Worm (Caenorhabditis elegans) whole organism, L4 larva: ENCODE results near the gene F46F5.14.

ENCODE experiments used
- F10B5.3 ChIP-seq: sonication (generic microtip); optimal IDR thresholded peaks from 2 replicates; lab custom pipeline; 2016; ENCODE audit warnings: mild to moderate bottlenecking, missing genetic modification characterization, missing compliant biosample characterization
- F37D6.2 ChIP-seq: sonication (generic microtip); optimal IDR thresholded peaks from 2 replicates; lab custom pipeline; 2016; ENCODE audit warnings: mild to moderate bottlenecking, missing genetic modification characterization, missing compliant biosample characterization
- F44E2.7 ChIP-seq: fragments of 200-800 bp; sonication (Bioruptor generic); IDR thresholded peaks from 2 replicates; pipeline ENCODE4 v2.1.2; 2022; ENCODE audit warnings: missing genetic modification characterization, missing compliant biosample characterization
- F49E8.2 ChIP-seq: sonication (generic microtip); optimal IDR thresholded peaks from 2 replicates; lab custom pipeline; 2016; ENCODE audit warnings: missing compliant biosample characterization, mild to moderate bottlenecking, missing genetic modification characterization, borderline replicate concordance
- R02D3.7 ChIP-seq: fragments of 150-350 bp; sonication (generic microtip); optimal IDR thresholded peaks from 3 replicates; lab custom pipeline; 2014; ENCODE audit warnings: missing biosample characterization, missing genetic modification characterization
- Y48G9A.11 ChIP-seq: fragments of 200-800 bp; sonication (Bioruptor generic); IDR thresholded peaks from 2 replicates; pipeline ENCODE4 v1.3.6; 2022; ENCODE audit warnings: missing genetic modification reagents, missing genetic modification characterization, missing compliant biosample characterization
- Y5F2A.4 ChIP-seq: fragments of 200-800 bp; sonication (Bioruptor generic); optimal IDR thresholded peaks from 2 replicates; lab custom pipeline; 2018; ENCODE audit warnings: mild to moderate bottlenecking, missing genetic modification characterization, missing compliant biosample characterization
- ZK337.2 ChIP-seq: fragments of 200-800 bp; sonication (Bioruptor generic); IDR thresholded peaks from 2 replicates; pipeline ENCODE4 v1.3.6; 2022; ENCODE audit warnings: missing genetic modification reagents, missing genetic modification characterization, missing compliant biosample characterization
- aly-2 ChIP-seq: sonication (generic microtip); optimal IDR thresholded peaks from 2 replicates; lab custom pipeline; 2018; ENCODE audit warnings: missing biosample characterization, missing genetic modification characterization
- ama-1 ChIP-seq: fragments of 150-350 bp; optimal IDR thresholded peaks from 2 replicates; lab custom pipeline; 2014; ENCODE audit warnings: inconsistent platforms, mixed read lengths
- arid-1 ChIP-seq: fragments of 200-800 bp; sonication (Bioruptor generic); conservative IDR thresholded peaks from 2 replicates; pipeline ENCODE4 v1.3.6; 2022; ENCODE audit warnings: missing genetic modification reagents, missing genetic modification characterization, missing compliant biosample characterization
- ceh-32 ChIP-seq: sonication (generic microtip); optimal IDR thresholded peaks from 2 replicates; lab custom pipeline; 2016; ENCODE audit warnings: mild to moderate bottlenecking, missing genetic modification characterization, missing compliant biosample characterization; ENCODE audit not compliant: poor library complexity
- ceh-62 ChIP-seq: sonication (generic microtip); optimal IDR thresholded peaks from 2 replicates; lab custom pipeline; 2017; ENCODE audit warnings: missing biosample characterization, missing genetic modification characterization
- ctbp-1 ChIP-seq: fragments of 200-800 bp; sonication (Bioruptor generic); IDR thresholded peaks from 2 replicates; pipeline ENCODE4 v1.3.6; 2022; ENCODE audit warnings: missing genetic modification reagents, missing genetic modification characterization, missing compliant biosample characterization
- daf-12 ChIP-seq: fragments of 150-350 bp; optimal IDR thresholded peaks from 2 replicates; lab custom pipeline; 2014; ENCODE audit warnings: missing biosample characterization, missing genetic modification reagents, missing genetic modification characterization
- daf-16 ChIP-seq, 3 experiments: sonication (generic microtip); optimal IDR thresholded peaks; 2 replicates each; lab custom pipeline; 2016 to 2017; ENCODE audit warnings: missing genetic modification characterization in 3 of 3, missing genetic modification reagents in 3 of 3, mild to moderate bottlenecking in 2 of 3, missing compliant biosample characterization in 2 of 3, missing biosample characterization in 1 of 3, moderate library complexity in 1 of 3
- dmd-6 ChIP-seq: fragments of 200-800 bp; sonication (Bioruptor generic); IDR thresholded peaks from 2 replicates; pipeline ENCODE4 v1.3.6; 2022; ENCODE audit warnings: missing genetic modification reagents, missing genetic modification characterization, missing compliant biosample characterization
- duxl-1 ChIP-seq: sonication (generic microtip); optimal IDR thresholded peaks from 2 replicates; lab custom pipeline; 2016; ENCODE audit warnings: mild to moderate bottlenecking, missing genetic modification characterization, moderate library complexity, missing compliant biosample characterization; ENCODE audit not compliant: poor library complexity
- dve-1 ChIP-seq: sonication (generic microtip); optimal IDR thresholded peaks from 2 replicates; lab custom pipeline; 2017; ENCODE audit warnings: antibody characterized with exemption, mild to moderate bottlenecking, missing genetic modification characterization, missing compliant biosample characterization; ENCODE audit not compliant: insufficient read depth
- fkh-10 ChIP-seq: fragments of 150-350 bp; optimal IDR thresholded peaks from 2 replicates; lab custom pipeline; 2014; ENCODE audit warnings: missing biosample characterization, missing genetic modification reagents, missing genetic modification characterization
- fos-1 ChIP-seq: fragments of 150-350 bp; optimal IDR thresholded peaks from 2 replicates; lab custom pipeline; 2014; ENCODE audit warnings: missing biosample characterization, missing genetic modification characterization
- hif-1 ChIP-seq, 2 experiments: sonication (generic microtip); optimal IDR thresholded peaks; 2 replicates each; lab custom pipeline; 2016 to 2017; ENCODE audit warnings: missing compliant biosample characterization in 2 of 2, missing genetic modification characterization in 2 of 2, missing genetic modification reagents in 2 of 2, missing genotype in 2 of 2, mild to moderate bottlenecking in 1 of 2
- hlh-11 ChIP-seq: fragments of 200-800 bp; sonication (Bioruptor generic); optimal IDR thresholded peaks from 2 replicates; lab custom pipeline; 2018; ENCODE audit warnings: mild to moderate bottlenecking, missing genetic modification characterization, missing compliant biosample characterization
- hlh-30 ChIP-seq: sonication (generic microtip); optimal IDR thresholded peaks from 2 replicates; lab custom pipeline; 2017; ENCODE audit warnings: antibody characterized with exemption, mild to moderate bottlenecking, missing genetic modification characterization, missing compliant biosample characterization; ENCODE audit not compliant: insufficient read depth
- lin-13 ChIP-seq: fragments of 150-350 bp; optimal IDR thresholded peaks from 2 replicates; lab custom pipeline; 2014; ENCODE audit warnings: missing biosample characterization, missing genetic modification reagents, missing genetic modification characterization
- lin-38 ChIP-seq: fragments of 200-800 bp; sonication (Bioruptor generic); IDR thresholded peaks from 2 replicates; pipeline ENCODE4 v1.3.6; 2022; ENCODE audit warnings: missing genetic modification reagents, missing genetic modification characterization, missing compliant biosample characterization
- lin-39 ChIP-seq: fragments of 150-350 bp; optimal IDR thresholded peaks from 2 replicates; lab custom pipeline; 2014; ENCODE audit warnings: missing biosample characterization, missing genetic modification reagents, missing genetic modification characterization
- lir-3 ChIP-seq: sonication (generic microtip); optimal IDR thresholded peaks from 2 replicates; lab custom pipeline; 2016; ENCODE audit warnings: mild to moderate bottlenecking, missing genetic modification characterization, missing compliant biosample characterization
- lsy-2 ChIP-seq, 2 experiments: fragments of 150-350 bp in 1 of 2; sonication (generic microtip) in 1 of 2; optimal IDR thresholded peaks; 2 replicates each; lab custom pipeline; 2014 to 2017; ENCODE audit warnings: missing biosample characterization in 2 of 2, missing genetic modification characterization in 2 of 2
- madf-5 ChIP-seq, 2 experiments: fragments of 200-800 bp; sonication (Bioruptor generic); IDR thresholded peaks; 2 replicates each; pipeline ENCODE4 v1.3.6; 2022; ENCODE audit warnings: missing compliant biosample characterization in 2 of 2, missing genetic modification characterization in 2 of 2
- mdt-29 ChIP-seq: fragments of 200-800 bp; sonication (Bioruptor generic); IDR thresholded peaks from 2 replicates; pipeline ENCODE4 v1.3.6; 2022; ENCODE audit warnings: missing genetic modification reagents, missing genetic modification characterization, missing compliant biosample characterization
- mep-1 ChIP-seq: fragments of 150-350 bp; sonication (generic microtip); optimal IDR thresholded peaks from 3 replicates; lab custom pipeline; 2014; ENCODE audit warnings: missing biosample characterization, missing genetic modification characterization
- mes-2 ChIP-seq: sonication (generic microtip); optimal IDR thresholded peaks from 2 replicates; lab custom pipeline; 2016; ENCODE audit warnings: missing genotype, mild to moderate bottlenecking, missing genetic modification characterization, missing compliant biosample characterization; ENCODE audit not compliant: poor library complexity, severe bottlenecking
- mxl-2 ChIP-seq: fragments of 200-800 bp; sonication (Bioruptor generic); conservative IDR thresholded peaks from 2 replicates; pipeline ENCODE4 v1.3.6; 2022; ENCODE audit warnings: missing genetic modification reagents, missing genetic modification characterization, missing compliant biosample characterization
- nhr-10 ChIP-seq: fragments of 150-350 bp; optimal IDR thresholded peaks from 2 replicates; lab custom pipeline; 2014; ENCODE audit warnings: missing biosample characterization, missing genetic modification characterization
- nhr-11 ChIP-seq: fragments of 150-350 bp; optimal IDR thresholded peaks from 2 replicates; lab custom pipeline; 2014; ENCODE audit warnings: missing biosample characterization, missing genetic modification characterization
- nhr-25 ChIP-seq: sonication (generic microtip); optimal IDR thresholded peaks from 2 replicates; lab custom pipeline; 2017; ENCODE audit warnings: missing genetic modification characterization, mild to moderate bottlenecking, missing compliant biosample characterization, antibody characterized with exemption, moderate library complexity, borderline replicate concordance; ENCODE audit not compliant: insufficient read depth
- nhr-6 ChIP-seq: fragments of 150-350 bp; optimal IDR thresholded peaks from 2 replicates; lab custom pipeline; 2014; ENCODE audit warnings: missing biosample characterization, missing genetic modification characterization
- nhr-76 ChIP-seq: fragments of 150-350 bp; optimal IDR thresholded peaks from 2 replicates; lab custom pipeline; 2014; ENCODE audit warnings: missing biosample characterization, missing genetic modification characterization
- php-3 ChIP-seq: fragments of 200-800 bp; sonication (Bioruptor generic); IDR thresholded peaks from 2 replicates; pipeline ENCODE4 v1.3.6; 2022; ENCODE audit warnings: missing genetic modification reagents, missing genetic modification characterization, missing compliant biosample characterization
- pqm-1 ChIP-seq: sonication (generic microtip); optimal IDR thresholded peaks from 2 replicates; lab custom pipeline; 2017; ENCODE audit warnings: missing biosample characterization, missing genetic modification characterization
- saeg-2 ChIP-seq: fragments of 200-800 bp; sonication (Bioruptor generic); IDR thresholded peaks from 2 replicates; pipeline ENCODE4 v1.3.6; 2022; ENCODE audit warnings: missing genetic modification reagents, missing genetic modification characterization, missing compliant biosample characterization
- set-16 ChIP-seq: fragments of 200-800 bp; sonication (Bioruptor generic); IDR thresholded peaks from 2 replicates; pipeline ENCODE4 v1.3.6; 2022; ENCODE audit warnings: missing genetic modification reagents, missing genetic modification characterization, missing compliant biosample characterization
- snpc-1.2 ChIP-seq: fragments of 200-800 bp; sonication (Bioruptor generic); IDR thresholded peaks from 2 replicates; pipeline ENCODE4 v1.3.6; 2022; ENCODE audit warnings: missing genetic modification reagents, missing genetic modification characterization, missing compliant biosample characterization
- spr-1 ChIP-seq: sonication (generic microtip); optimal IDR thresholded peaks from 2 replicates; lab custom pipeline; 2016; ENCODE audit warnings: mild to moderate bottlenecking, missing genetic modification characterization, missing compliant biosample characterization
- vab-7 ChIP-seq: fragments of 200-800 bp; sonication (Bioruptor generic); IDR thresholded peaks from 2 replicates; pipeline ENCODE4 v1.3.6; 2022; ENCODE audit warnings: missing genetic modification reagents, missing genetic modification characterization, missing compliant biosample characterization
- zag-1 ChIP-seq: fragments of 150-350 bp; optimal IDR thresholded peaks from 2 replicates; lab custom pipeline; 2014; ENCODE audit warnings: missing biosample characterization, missing genetic modification characterization
- ztf-11 ChIP-seq: fragments of 150-350 bp; optimal IDR thresholded peaks from 2 replicates; lab custom pipeline; 2014; ENCODE audit warnings: missing biosample characterization, missing genetic modification characterization

F46F5.14 gene

ce11 chrII:760276-760675 lies 39.5 kb upstream of the F46F5.14 start:
- TF ChIP-seq ceh-62 (tag; lab: Kevin White, UChicago) (no peak), pqm-1 (tag; lab: Kevin White, UChicago) (peak; percentile 52), php-3 (GFP tag; lab: Robert Waterston, UW) (peak; percentile 76)

- TF ChIP-seq dmd-6 (GFP tag; lab: Robert Waterston, UW) (peak; percentile 29; the same call in 1 of the 2 replicates), R02D3.7 (no peak), nhr-76 (no peak), ctbp-1 (GFP tag; lab: Robert Waterston, UW) (0 out of 2 replicates have a peak, but pooled peaks have one; percentile 53), mep-1 (tag; lab: Kevin White, UChicago) (peak; percentile 9), snpc-1.2 (GFP tag; lab: Robert Waterston, UW) (no peak), fos-1 (tag; lab: Kevin White, UChicago) (no peak), ama-1 (lab: Kevin White, UChicago) (no peak), daf-16 (GFP tag; optimal IDR thresholded peaks at IDR 0.05; lab: Kevin White, UChicago) (no peak), daf-16 (tag; optimal IDR thresholded peaks at IDR 0.05; lab: Kevin White, UChicago) (peak; percentile 57), lsy-2 (tag; optimal IDR thresholded peaks at IDR 0.05; lab: Kevin White, UChicago) (peak in 1 of 2 experiments; percentile 40), hlh-30 (tag; lab: Kevin White, UChicago) (peak; percentile 50), nhr-25 (tag; lab: Kevin White, UChicago) (no peak), hlh-11 (peak; percentile 37), lin-38 (GFP tag; lab: Robert Waterston, UW) (no peak), F10B5.3 (tag; lab: Kevin White, UChicago) (no peak), nhr-10 (tag; lab: Kevin White, UChicago) (no peak), set-16 (no peak), zag-1 (no peak), php-3 (GFP tag; lab: Robert Waterston, UW) (peak; percentile 72), ceh-62 (tag; lab: Kevin White, UChicago) (no peak), F37D6.2 (no peak), lir-3 (tag; lab: Kevin White, UChicago) (no peak), lin-13 (GFP tag; lab: Kevin White, UChicago) (no peak), nhr-11 (tag; lab: Kevin White, UChicago) (no peak), Y48G9A.11 (no peak), mxl-2 (GFP tag; lab: Robert Waterston, UW) (no peak), Y5F2A.4 (no peak), F49E8.2 (tag; lab: Kevin White, UChicago) (no peak), vab-7 (GFP tag; lab: Robert Waterston, UW) (no peak), mdt-29 (GFP tag; lab: Robert Waterston, UW) (no peak), daf-12 (tag; lab: Kevin White, UChicago) (no peak), dve-1 (tag; lab: Kevin White, UChicago) (peak; percentile 44), mes-2 (no peak), aly-2 (no peak), ztf-11 (tag; lab: Kevin White, UChicago) (no peak), nhr-6 (tag; lab: Kevin White, UChicago) (no peak), arid-1 (GFP tag; lab: Robert Waterston, UW) (no peak), ZK337.2 (GFP tag; lab: Robert Waterston, UW) (no peak), saeg-2 (GFP tag; lab: Robert Waterston, UW) (no peak), madf-5 (GFP tag; IDR thresholded peaks at IDR 0.05; lab: Robert Waterston, UW) (no peak), fkh-10 (GFP tag; lab: Kevin White, UChicago) (no peak), hif-1 (tag; optimal IDR thresholded peaks at IDR 0.05; lab: Kevin White, UChicago) (no peak), ceh-32 (no peak), F44E2.7 (GFP tag; lab: Robert Waterston, UW) (no peak), lin-39 (tag; lab: Kevin White, UChicago) (no peak), spr-1 (tag; lab: Kevin White, UChicago) (no peak), duxl-1 (no peak)
Measured at ce11 chrII:762942-763341, 36.9 kb upstream of the F46F5.14 start.
